Worm (Caenorhabditis elegans) whole organism, L1 larva: ENCODE results near the gene hpx-2.

Experiments used
- C04F5.9 ChIP-seq: sonication (generic microtip); optimal IDR thresholded peaks from 2 replicates; lab custom pipeline; 2016; ENCODE audit warnings: missing genetic modification characterization, missing compliant biosample characterization
- F16B12.6 ChIP-seq: fragments of 150-350 bp; optimal IDR thresholded peaks from 2 replicates; lab custom pipeline; 2014; ENCODE audit warnings: missing biosample characterization, missing genetic modification characterization
- Y116A8C.19 ChIP-seq: sonication (generic microtip); optimal IDR thresholded peaks from 2 replicates; lab custom pipeline; 2016; ENCODE audit warnings: missing compliant biosample characterization, missing genetic modification characterization, borderline replicate concordance
- aha-1 ChIP-seq: fragments of 150-350 bp; optimal IDR thresholded peaks from 2 replicates; lab custom pipeline; 2014; ENCODE audit warnings: missing biosample characterization, missing genetic modification characterization
- aly-2 ChIP-seq: fragments of 150-350 bp; optimal IDR thresholded peaks from 2 replicates; lab custom pipeline; 2014; ENCODE audit warnings: missing biosample characterization, missing genetic modification characterization
- ama-1 ChIP-seq: fragments of 150-350 bp; optimal IDR thresholded peaks from 2 replicates; lab custom pipeline; 2014
- blmp-1 ChIP-seq: fragments of 150-350 bp; optimal IDR thresholded peaks from 2 replicates; lab custom pipeline; 2014; ENCODE audit warnings: missing biosample characterization, missing genetic modification characterization
- ceh-63 ChIP-seq: fragments of 200-800 bp; sonication (Bioruptor generic); optimal IDR thresholded peaks from 2 replicates; lab custom pipeline; 2018; ENCODE audit warnings: mild to moderate bottlenecking, missing genetic modification characterization, missing compliant biosample characterization
- ceh-88 ChIP-seq: fragments of 200-800 bp; sonication (Bioruptor generic); IDR thresholded peaks from 2 replicates; pipeline ENCODE4 v1.3.6; 2022; ENCODE audit warnings: missing genetic modification characterization, missing compliant biosample characterization
- ces-1 ChIP-seq: fragments of 150-350 bp; optimal IDR thresholded peaks from 2 replicates; lab custom pipeline; 2014; ENCODE audit warnings: missing biosample characterization, missing genetic modification reagents, missing genetic modification characterization
- dpl-1 ChIP-seq, 3 experiments: fragments of 150-350 bp in 2 of 3; sonication (generic microtip) in 1 of 3; optimal IDR thresholded peaks; 2 replicates each; lab custom pipeline; 2014 to 2017; ENCODE audit warnings: missing biosample characterization in 3 of 3, missing genetic modification characterization in 3 of 3, missing genetic modification reagents in 3 of 3
- dsc-1 ChIP-seq: sonication (generic microtip); optimal IDR thresholded peaks from 2 replicates; lab custom pipeline; 2016; ENCODE audit warnings: mild to moderate bottlenecking, missing genetic modification characterization, missing compliant biosample characterization
- efl-1 ChIP-seq, 4 experiments: fragments of 150-350 bp; optimal IDR thresholded peaks in 3 of 4; peaks in 1 of 4; 1 replicate in 1 of 4; 2 replicates in 3 of 4; lab custom pipeline; 2014; ENCODE audit warnings: missing biosample characterization in 2 of 4, missing genetic modification characterization in 2 of 4, missing genetic modification reagents in 2 of 4
- efl-3 ChIP-seq: fragments of 200-800 bp; sonication (Bioruptor generic); optimal IDR thresholded peaks from 2 replicates; lab custom pipeline; 2018; ENCODE audit warnings: mild to moderate bottlenecking, missing genetic modification characterization, missing compliant biosample characterization
- egl-13 ChIP-seq: sonication (generic microtip); optimal IDR thresholded peaks from 2 replicates; lab custom pipeline; 2016; ENCODE audit warnings: missing genotype, missing genetic modification reagents, missing genetic modification characterization, missing compliant biosample characterization
- egl-27 ChIP-seq, 2 experiments: fragments of 150-350 bp in 1 of 2; sonication (generic microtip); optimal IDR thresholded peaks; 3 replicates each; lab custom pipeline; 2017 to 2018; ENCODE audit warnings: missing biosample characterization in 2 of 2, missing genetic modification characterization in 2 of 2, missing genetic modification reagents in 2 of 2
- elt-2 ChIP-seq: sonication (generic microtip); optimal IDR thresholded peaks from 2 replicates; lab custom pipeline; 2016; ENCODE audit warnings: missing genetic modification characterization, mild to moderate bottlenecking, inconsistent platforms, missing compliant biosample characterization, missing genetic modification reagents
- fkh-4 ChIP-seq: sonication (generic microtip); optimal IDR thresholded peaks from 2 replicates; lab custom pipeline; 2016; ENCODE audit warnings: missing compliant biosample characterization, missing genetic modification characterization, borderline replicate concordance
- fkh-8 ChIP-seq: sonication (generic microtip); optimal IDR thresholded peaks from 2 replicates; lab custom pipeline; 2016; ENCODE audit warnings: mild to moderate bottlenecking, missing genetic modification characterization, missing compliant biosample characterization
- hlh-17 ChIP-seq: fragments of 200-800 bp; sonication (Bioruptor generic); optimal IDR thresholded peaks from 2 replicates; lab custom pipeline; 2018; ENCODE audit warnings: missing genetic modification characterization, mild to moderate bottlenecking, missing compliant biosample characterization, moderate library complexity, borderline replicate concordance
- hpl-2 ChIP-seq: fragments of 150-350 bp; optimal IDR thresholded peaks from 2 replicates; lab custom pipeline; 2014; ENCODE audit warnings: missing biosample characterization, missing genetic modification reagents, missing genetic modification characterization
- irx-1 ChIP-seq: sonication (generic microtip); optimal IDR thresholded peaks from 2 replicates; lab custom pipeline; 2016; ENCODE audit warnings: missing genetic modification characterization, missing compliant biosample characterization
- jun-1 ChIP-seq: fragments of 150-350 bp; optimal IDR thresholded peaks from 2 replicates; lab custom pipeline; 2014; ENCODE audit warnings: missing biosample characterization, missing genetic modification reagents, missing genetic modification characterization
- lin-13 ChIP-seq: fragments of 150-350 bp; optimal IDR thresholded peaks from 2 replicates; lab custom pipeline; 2014; ENCODE audit warnings: missing biosample characterization, missing genetic modification reagents, missing genetic modification characterization
- lin-14 ChIP-seq: fragments of 200-800 bp; sonication (Bioruptor generic); optimal IDR thresholded peaks from 2 replicates; lab custom pipeline; 2018; ENCODE audit warnings: mild to moderate bottlenecking, missing genetic modification characterization, moderate library complexity, missing compliant biosample characterization
- lin-15B ChIP-seq: fragments of 150-350 bp; sonication (generic microtip); optimal IDR thresholded peaks from 3 replicates; lab custom pipeline; 2014; ENCODE audit warnings: missing biosample characterization, missing genetic modification characterization
- lin-35 ChIP-seq, 2 experiments: fragments of 150-350 bp; optimal IDR thresholded peaks; 2 replicates each; lab custom pipeline; 2014; ENCODE audit warnings: missing biosample characterization in 2 of 2, missing genetic modification characterization in 2 of 2, missing genetic modification reagents in 2 of 2
- lir-3 ChIP-seq: sonication (generic microtip); optimal IDR thresholded peaks from 2 replicates; lab custom pipeline; 2016; ENCODE audit warnings: mild to moderate bottlenecking, missing genetic modification characterization, moderate library complexity, missing compliant biosample characterization; ENCODE audit not compliant: poor library complexity
- mab-9 ChIP-seq: fragments of 200-800 bp; sonication (Bioruptor generic); IDR thresholded peaks from 2 replicates; pipeline ENCODE4 v1.3.6; 2022; ENCODE audit warnings: missing genetic modification reagents, missing genetic modification characterization, missing compliant biosample characterization
- nhr-12 ChIP-seq: sonication (generic microtip); optimal IDR thresholded peaks from 2 replicates; lab custom pipeline; 2017; ENCODE audit warnings: missing biosample characterization, missing genetic modification characterization
- nhr-19 ChIP-seq: fragments of 200-800 bp; sonication (Bioruptor generic); conservative IDR thresholded peaks from 2 replicates; pipeline ENCODE4 v1.3.6; 2022; ENCODE audit warnings: missing genetic modification characterization, missing compliant biosample characterization
- nhr-20 ChIP-seq: sonication (generic microtip); optimal IDR thresholded peaks from 2 replicates; lab custom pipeline; 2016; ENCODE audit warnings: mild to moderate bottlenecking, missing genetic modification characterization, missing compliant biosample characterization
- nhr-237 ChIP-seq: fragments of 150-350 bp; optimal IDR thresholded peaks from 2 replicates; lab custom pipeline; 2014; ENCODE audit warnings: missing biosample characterization, missing genetic modification characterization
- nhr-28 ChIP-seq: fragments of 150-350 bp; optimal IDR thresholded peaks from 2 replicates; lab custom pipeline; 2014; ENCODE audit warnings: missing biosample characterization, missing genetic modification characterization
- nhr-47 ChIP-seq: sonication (generic microtip); optimal IDR thresholded peaks from 2 replicates; lab custom pipeline; 2016; ENCODE audit warnings: mild to moderate bottlenecking, missing genetic modification characterization, moderate library complexity, missing compliant biosample characterization
- nhr-77 ChIP-seq: fragments of 150-350 bp; optimal IDR thresholded peaks from 2 replicates; lab custom pipeline; 2014; ENCODE audit warnings: missing biosample characterization, missing genetic modification characterization
- nhr-85 ChIP-seq: sonication (generic microtip); peaks from one replicate; lab custom pipeline; 2016; ENCODE audit warnings: missing genetic modification characterization, inconsistent platforms, missing compliant biosample characterization
- nhr-90 ChIP-seq: sonication (generic microtip); optimal IDR thresholded peaks from 2 replicates; lab custom pipeline; 2016; ENCODE audit warnings: mild to moderate bottlenecking, missing genetic modification characterization, missing compliant biosample characterization; ENCODE audit not compliant: poor library complexity
- pag-3 ChIP-seq: sonication (generic microtip); optimal IDR thresholded peaks from 2 replicates; lab custom pipeline; 2017; ENCODE audit warnings: missing genetic modification characterization, mild to moderate bottlenecking, missing compliant biosample characterization, antibody characterized with exemption, borderline replicate concordance; ENCODE audit not compliant: insufficient read depth
- pax-3 ChIP-seq: fragments of 200-800 bp; sonication (Bioruptor generic); optimal IDR thresholded peaks from 2 replicates; lab custom pipeline; 2018; ENCODE audit warnings: mild to moderate bottlenecking, missing genetic modification characterization, moderate library complexity, missing compliant biosample characterization
- pqm-1 ChIP-seq: sonication (generic microtip); optimal IDR thresholded peaks from 3 replicates; lab custom pipeline; 2017; ENCODE audit warnings: missing biosample characterization, missing genetic modification characterization
- skn-1 ChIP-seq: fragments of 150-350 bp; optimal IDR thresholded peaks from 2 replicates; lab custom pipeline; 2014; ENCODE audit warnings: missing biosample characterization, missing genetic modification characterization
- snpc-4 ChIP-seq: fragments of 150-350 bp; optimal IDR thresholded peaks from 2 replicates; lab custom pipeline; 2014; ENCODE audit warnings: missing biosample characterization, missing genetic modification characterization
- sup-37 ChIP-seq: fragments of 200-800 bp; sonication (Bioruptor generic); optimal IDR thresholded peaks from 2 replicates; lab custom pipeline; 2018; ENCODE audit warnings: mild to moderate bottlenecking, missing genetic modification characterization, missing compliant biosample characterization
- unc-30 ChIP-seq: sonication (generic microtip); optimal IDR thresholded peaks from 2 replicates; lab custom pipeline; 2017; ENCODE audit warnings: missing biosample characterization, missing genetic modification characterization
- unc-62 ChIP-seq: fragments of 150-350 bp; optimal IDR thresholded peaks from 2 replicates; lab custom pipeline; 2014; ENCODE audit warnings: missing biosample characterization, missing genetic modification reagents, missing genetic modification characterization
- unc-86 ChIP-seq: sonication (generic microtip); optimal IDR thresholded peaks from 2 replicates; lab custom pipeline; 2016; ENCODE audit warnings: missing genetic modification characterization, missing compliant biosample characterization
- unc-98 ChIP-seq: fragments of 200-800 bp; sonication (Bioruptor generic); IDR thresholded peaks from 2 replicates; pipeline ENCODE4 v1.3.6; 2022; ENCODE audit warnings: missing genetic modification characterization, missing compliant biosample characterization
- vab-15 ChIP-seq: sonication (generic microtip); optimal IDR thresholded peaks from 2 replicates; lab custom pipeline; 2017; ENCODE audit warnings: missing genotype, mild to moderate bottlenecking, missing genetic modification characterization, missing compliant biosample characterization
- xbp-1 ChIP-seq: sonication (generic microtip); optimal IDR thresholded peaks from 2 replicates; lab custom pipeline; 2016; ENCODE audit warnings: missing genetic modification characterization, missing compliant biosample characterization
- zip-4 ChIP-seq: fragments of 200-800 bp; sonication (Bioruptor generic); optimal IDR thresholded peaks from 2 replicates; lab custom pipeline; 2018; ENCODE audit warnings: mild to moderate bottlenecking, missing genetic modification characterization, moderate library complexity, missing compliant biosample characterization
- ztf-11 ChIP-seq, 2 experiments: sonication (generic microtip); optimal IDR thresholded peaks; 2 replicates each; lab custom pipeline; 2016 to 2017; ENCODE audit warnings: missing genetic modification characterization in 2 of 2, missing biosample characterization in 1 of 2, missing compliant biosample characterization in 1 of 2
- ztf-4 ChIP-seq: fragments of 150-350 bp; optimal IDR thresholded peaks from 2 replicates; lab custom pipeline; 2014; ENCODE audit warnings: missing biosample characterization, missing genetic modification characterization

hpx-2 gene

DNA sequence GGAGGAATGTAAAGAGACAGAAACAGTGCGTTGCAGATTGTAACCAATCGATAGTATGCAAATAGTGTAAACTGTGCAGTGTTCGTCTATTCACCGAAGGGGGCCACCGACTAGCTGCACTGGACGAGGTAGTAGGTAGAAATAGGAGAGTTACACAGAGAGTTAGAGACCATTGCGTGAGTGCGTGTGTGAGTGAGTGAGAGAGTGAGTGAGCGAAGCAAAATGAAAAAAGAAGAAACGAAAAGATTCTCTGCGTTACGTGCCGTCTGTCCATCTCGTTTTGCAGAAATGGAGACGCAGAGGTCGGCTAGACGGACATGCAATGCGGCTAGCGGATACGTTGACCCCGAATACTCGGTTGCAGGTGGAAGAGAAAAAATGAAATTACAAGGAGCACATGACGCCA, 41.8 kb upstream of the hpx-2 start (continued):
- TF ChIP-seq ceh-88 (GFP tag; lab: Robert Waterston, UW) (no peak), fkh-4 (no peak), ceh-63 (GFP tag; lab: Kevin White, UChicago) (no peak), lin-35 (GFP tag; optimal IDR thresholded peaks at IDR 0.05; lab: Kevin White, UChicago) (peak; percentile 57 to 67), mab-9 (GFP tag; lab: Robert Waterston, UW) (no peak), nhr-19 (GFP tag; lab: Robert Waterston, UW) (peak; percentile 47), nhr-47 (tag; lab: Kevin White, UChicago) (peak; percentile 61), pag-3 (tag; lab: Kevin White, UChicago) (no peak), nhr-77 (tag; lab: Kevin White, UChicago) (peak; percentile 47), unc-30 (tag; lab: Kevin White, UChicago) (no peak), nhr-85 (tag; lab: Kevin White, UChicago) (no peak), unc-62 (no peak), efl-1 (optimal IDR thresholded peaks at IDR 0.05; lab: Kevin White, UChicago) (peak; percentile 55 to 77), efl-1 (GFP tag; optimal IDR thresholded peaks at IDR 0.05 in 1 of 2; lab: Kevin White, UChicago) (peak; percentile 14 to 93), hpl-2 (GFP tag; lab: Kevin White, UChicago) (no peak), snpc-4 (peak; percentile 48), ztf-4 (no peak), Y116A8C.19 (no peak), dsc-1 (tag; lab: Kevin White, UChicago) (peak; percentile 14), fkh-8 (tag; lab: Kevin White, UChicago) (peak; percentile 67), aly-2 (tag; lab: Kevin White, UChicago) (no peak), nhr-20 (tag; lab: Kevin White, UChicago) (peak; percentile 65), xbp-1 (tag; lab: Kevin White, UChicago) (no peak), nhr-28 (tag; lab: Kevin White, UChicago) (no peak), nhr-12 (no peak), vab-15 (tag; lab: Kevin White, UChicago) (no peak), elt-2 (tag; lab: Kevin White, UChicago) (no peak), egl-27 (tag; optimal IDR thresholded peaks at IDR 0.05; lab: Kevin White, UChicago) (no peak), nhr-90 (tag; lab: Kevin White, UChicago) (no peak), efl-3 (no peak), skn-1 (tag; lab: Kevin White, UChicago) (peak; percentile 8), ces-1 (GFP tag; lab: Kevin White, UChicago) (no peak), unc-98 (GFP tag; lab: Robert Waterston, UW) (no peak), zip-4 (GFP tag; lab: Kevin White, UChicago) (no peak), nhr-237 (tag; lab: Kevin White, UChicago) (no peak), jun-1 (tag; lab: Kevin White, UChicago) (peak; percentile 61), lin-15B (tag; lab: Kevin White, UChicago) (no peak), aha-1 (tag; lab: Kevin White, UChicago) (no peak), hlh-17 (no peak), pax-3 (tag; lab: Kevin White, UChicago) (no peak), F16B12.6 (tag; lab: Kevin White, UChicago) (no peak), lin-13 (GFP tag; lab: Kevin White, UChicago) (peak; percentile 53), blmp-1 (tag; lab: Kevin White, UChicago) (peak; percentile 64), pqm-1 (tag; lab: Kevin White, UChicago) (no peak), lir-3 (tag; lab: Kevin White, UChicago) (no peak), C04F5.9 (no peak), ama-1 (no peak), unc-86 (peak; percentile 3), egl-13 (tag; lab: Kevin White, UChicago) (no peak), dpl-1 (GFP tag; optimal IDR thresholded peaks at IDR 0.05; lab: Kevin White, UChicago) (peak in 2 of 3 experiments; percentile 39 to 61), sup-37 (GFP tag; lab: Kevin White, UChicago) (no peak), irx-1 (tag; lab: Kevin White, UChicago) (no peak), ztf-11 (tag; optimal IDR thresholded peaks at IDR 0.05; lab: Kevin White, UChicago) (no peak), lin-14 (GFP tag; lab: Kevin White, UChicago) (peak; percentile 93)
